Worm (Caenorhabditis elegans): Measurements from ENCODE around the gene nex-1.
A peak's percentile ranks its signal among the peaks of the same experiment; 100 is the strongest.

DNA sequence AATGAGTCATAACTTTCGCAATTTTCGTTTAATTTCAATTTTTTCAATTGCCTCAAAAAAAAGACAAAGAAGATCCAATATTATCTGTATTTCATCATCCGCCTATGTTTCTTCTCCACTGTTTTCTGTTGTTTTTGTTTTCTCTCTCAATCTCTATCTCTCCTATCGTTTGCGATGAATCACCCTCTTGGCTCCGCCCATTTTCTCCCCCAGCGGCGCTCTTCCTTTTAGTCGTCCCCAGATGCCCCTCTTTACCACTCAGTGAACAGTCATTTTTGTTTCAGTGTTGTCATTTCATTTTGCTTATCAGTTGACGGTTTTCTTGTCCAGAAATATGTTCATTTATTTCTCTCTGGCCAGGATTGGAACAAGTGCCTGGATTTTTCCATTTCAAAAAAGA, 513 bp upstream of the nex-1 start:
- TF ChIP-seq pqm-1 (tag; optimal IDR thresholded peaks at IDR 0.05) (peak; percentile 12), skn-1 (tag; optimal IDR thresholded peaks at IDR 0.05) (no peak), mdl-1 (tag; optimal IDR thresholded peaks at IDR 0.05) (no peak), nhr-77 (tag; optimal IDR thresholded peaks at IDR 0.05) (no peak), pha-4 (tag; optimal IDR thresholded peaks at IDR 0.05) (peak; percentile 12), elt-2 (tag; optimal IDR thresholded peaks at IDR 0.05) (peak; percentile 37), jun-1 (tag; optimal IDR thresholded peaks at IDR 0.05) (peak; percentile 44), ceh-9 (tag; optimal IDR thresholded peaks at IDR 0.05) (no peak), snpc-4 (tag; optimal IDR thresholded peaks at IDR 0.05) (no peak)
